Fruit fly (Drosophila melanogaster): Measurements from ENCODE around the gene Taf12.

The Taf12 gene

DNA sequence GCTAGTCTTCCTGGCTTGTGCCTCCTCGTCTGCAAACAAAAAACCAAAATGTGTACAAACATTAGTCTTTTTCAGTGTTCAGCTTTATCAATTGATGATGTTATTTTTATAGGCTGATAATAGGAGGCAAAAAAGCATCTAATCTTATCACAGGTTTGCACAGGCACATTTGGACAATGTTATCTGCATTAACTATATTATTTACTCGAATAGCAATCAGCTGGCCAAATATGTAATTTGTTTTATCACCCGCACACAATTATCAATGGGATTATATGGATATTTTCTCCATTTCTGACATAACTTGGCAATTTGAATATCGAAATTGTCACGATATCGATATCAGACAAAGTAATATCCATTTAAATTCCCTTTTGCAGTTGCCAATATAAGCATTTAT lies 41.9 kb downstream of the Taf12 start:
- TF ChIP-seq insv (optimal IDR thresholded peaks at IDR 0.05) (no peak), Sin3A (optimal IDR thresholded peaks at IDR 0.05) (no peak), ttk (optimal IDR thresholded peaks at IDR 0.05) (no peak), Myc (optimal IDR thresholded peaks at IDR 0.05) (no peak), h (optimal IDR thresholded peaks at IDR 0.05) (no peak), psq (optimal IDR thresholded peaks at IDR 0.05) (no peak)

DNA sequence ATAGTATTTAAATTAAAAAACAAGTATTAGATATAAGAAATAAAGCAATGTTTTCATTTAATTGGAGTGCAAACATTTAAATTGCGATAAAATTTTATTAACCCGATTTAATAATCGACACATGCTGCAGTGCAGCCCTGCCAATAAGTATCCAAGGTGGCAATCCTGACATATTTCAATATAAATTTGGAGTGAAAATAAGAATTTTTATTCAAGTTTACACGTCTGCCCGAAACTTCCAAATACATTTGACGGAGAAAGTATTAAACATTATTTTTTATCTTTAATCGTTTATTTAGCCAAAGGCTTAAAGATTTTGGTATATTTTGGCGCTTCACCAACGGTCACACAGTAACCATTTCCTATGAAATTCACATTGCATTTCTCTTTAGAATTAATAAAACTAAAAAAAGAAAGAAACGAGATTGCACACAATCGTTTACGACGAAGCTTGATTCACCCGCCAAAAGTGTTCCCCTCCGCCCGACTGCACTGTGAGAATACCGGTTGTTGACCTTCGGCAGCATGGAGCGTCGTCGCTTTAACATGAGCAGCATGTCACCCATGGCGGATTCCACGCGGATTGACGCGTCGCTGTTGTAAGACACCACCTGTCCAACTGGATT lies 51.0 kb downstream of the Taf12 start, which contains the start of gene CG14712:
CG14712 (plus strand) TSS at position 344 of the 626 bp plus-strand sequence.
- TF ChIP-seq h (optimal IDR thresholded peaks at IDR 0.05) (no peak), insv (optimal IDR thresholded peaks at IDR 0.05) (no peak), Sin3A (optimal IDR thresholded peaks at IDR 0.05) (no peak), ttk (optimal IDR thresholded peaks at IDR 0.05) (no peak), psq (optimal IDR thresholded peaks at IDR 0.05) (no peak), Myc (optimal IDR thresholded peaks at IDR 0.05) (no peak)
